Fruit fly (Drosophila melanogaster) whole organism, wandering third instar larva: ENCODE measurements around the gene SCCRO4.

Source experiments
- Dif ChIP-seq: fragments of 200-275, 200-300 bp; sonication (Bioruptor generic); optimal IDR thresholded peaks from 2 replicates; lab custom pipeline; 2018; ENCODE audit warnings: missing biosample characterization, missing genetic modification characterization; ENCODE audit not compliant: partially characterized antibody
- Hr78 ChIP-seq: fragments of >200 bp; optimal IDR thresholded peaks from 2 replicates; lab custom pipeline; 2017; ENCODE audit warnings: missing biosample characterization, missing genetic modification characterization
- Jra ChIP-seq: sonication (Bioruptor generic); optimal IDR thresholded peaks from 2 replicates; lab custom pipeline; 2016; ENCODE audit warnings: missing biosample characterization, missing genetic modification characterization
- OdsH ChIP-seq: fragments of 200-800 bp; sonication (Bioruptor generic); optimal IDR thresholded peaks from 2 replicates; lab custom pipeline; 2016; ENCODE audit warnings: missing biosample characterization, mild to moderate bottlenecking, missing genetic modification characterization
- Sp1 ChIP-seq: fragments of 200-800 bp; sonication (Bioruptor generic); optimal IDR thresholded peaks from 3 replicates; lab custom pipeline; 2019; ENCODE audit warnings: missing biosample characterization, mild to moderate bottlenecking, missing genetic modification characterization, moderate library complexity
- brk ChIP-seq: fragments of 200-800 bp; sonication (Bioruptor generic); optimal IDR thresholded peaks from 2 replicates; lab custom pipeline; 2016; ENCODE audit warnings: missing biosample characterization, mild to moderate bottlenecking, missing genetic modification characterization
- dl ChIP-seq, 2 experiments: fragments of 175-275, 200-275 bp in 1 of 2; fragments of 200-275 bp in 1 of 2; sonication (Bioruptor generic); optimal IDR thresholded peaks; lab custom pipeline; 2018; ENCODE audit warnings: mild to moderate bottlenecking in 2 of 2, missing biosample characterization in 2 of 2, missing genetic modification characterization in 2 of 2, moderate library complexity in 2 of 2; ENCODE audit not compliant: partially characterized antibody in 2 of 2, insufficient read depth in 1 of 2
- dsf ChIP-seq: sonication (Bioruptor generic); optimal IDR thresholded peaks from 2 replicates; lab custom pipeline; 2016; ENCODE audit warnings: missing biosample characterization, missing genetic modification characterization, borderline replicate concordance
- fru ChIP-seq: fragments of 200-800 bp; sonication (Bioruptor generic); optimal IDR thresholded peaks from 3 replicates; lab custom pipeline; 2016; ENCODE audit warnings: missing biosample characterization, mild to moderate bottlenecking, missing genetic modification characterization
- h ChIP-seq: fragments of 200-800 bp; sonication (Bioruptor generic); optimal IDR thresholded peaks from 3 replicates; lab custom pipeline; 2016; ENCODE audit warnings: missing biosample characterization, mild to moderate bottlenecking, missing genetic modification characterization
- psq ChIP-seq: fragments of 200-800 bp; sonication (Bioruptor generic); optimal IDR thresholded peaks from 3 replicates; lab custom pipeline; 2017; ENCODE audit warnings: missing biosample characterization, mild to moderate bottlenecking, missing genetic modification characterization, moderate library complexity

- peak; percentile 87 for TF ChIP-seq fru
- peak; percentile 69 for TF ChIP-seq psq (GFP tag; lab: Kevin White, UChicago)
- no peak for TF ChIP-seq dl (GFP tag; optimal IDR thresholded peaks at IDR 0.05; lab: Kevin White, UChicago; ENCODE audit: insufficient read depth in 1 of 2, partially characterized antibody in 2 of 2)
- peak; percentile 84 for TF ChIP-seq dsf (GFP tag; lab: Kevin White, UChicago)
- TF ChIP-seq brk (GFP tag; lab: Kevin White, UChicago): no peak
- peak; percentile 86 for TF ChIP-seq h
- TF ChIP-seq Dif (GFP tag; lab: Kevin White, UChicago): no peak
- no peak for TF ChIP-seq Hr78 (GFP tag; lab: Kevin White, UChicago)
- TF ChIP-seq Sp1 (GFP tag; lab: Kevin White, UChicago): peak; percentile 58
- peak; percentile 67 for TF ChIP-seq OdsH (GFP tag; lab: Kevin White, UChicago)
- peak; percentile 84 for TF ChIP-seq Jra (GFP tag; lab: Kevin White, UChicago)
Measured at dm6 chr3L:20302081-20302630, 2.9 kb downstream of the SCCRO4 start, which contains the start of gene Pex23.
